Worm (Caenorhabditis elegans) whole organism, L1 larva: Measurements from ENCODE around the gene F13E6.1.

Experiments
- lin-15B ChIP-seq: fragments of 150-350 bp; sonication (generic microtip); optimal IDR thresholded peaks from 3 replicates; lab custom pipeline; 2014; ENCODE audit warnings: missing biosample characterization, missing genetic modification characterization
- lin-39 ChIP-seq: fragments of 150-350 bp; optimal IDR thresholded peaks from 2 replicates; lab custom pipeline; 2014; ENCODE audit warnings: missing biosample characterization, missing genetic modification reagents, missing genetic modification characterization
- nhr-84 ChIP-seq: sonication (generic microtip); optimal IDR thresholded peaks from 2 replicates; lab custom pipeline; 2017; ENCODE audit warnings: missing biosample characterization, missing genetic modification characterization

ce11 chrX:10688311-10688710 is 11.4 kb upstream of the F13E6.1 start:
- TF ChIP-seq lin-39 (tag; lab: Kevin White, UChicago) (no peak), lin-15B (no peak), nhr-84 (no peak)
